Worm (Caenorhabditis elegans): ENCODE results near the gene Y43F8B.29.

The Y43F8B.29 gene

ce11 chrV:19521351-19522278 is 30.2 kb downstream of the Y43F8B.29 start:
- TF ChIP-seq aly-2 (tag; optimal IDR thresholded peaks at IDR 0.05) (no peak), ceh-16 (tag; optimal IDR thresholded peaks at IDR 0.05) (no peak), sma-9 (GFP tag; optimal IDR thresholded peaks at IDR 0.05) (peak; percentile 85), sma-9 (tag; optimal IDR thresholded peaks at IDR 0.05) (no peak), nhr-129 (tag; optimal IDR thresholded peaks at IDR 0.05) (peak; percentile 26), unc-55 (GFP tag; optimal IDR thresholded peaks at IDR 0.05) (no peak), Y55F3AM.14 (GFP tag; optimal IDR thresholded peaks at IDR 0.05) (peak; percentile 25), egl-27 (tag; optimal IDR thresholded peaks at IDR 0.05) (no peak), alr-1 (tag; optimal IDR thresholded peaks at IDR 0.05) (no peak), lin-11 (tag; optimal IDR thresholded peaks at IDR 0.05) (no peak), nhr-25 (tag; optimal IDR thresholded peaks at IDR 0.05) (peak; percentile 52), lsy-2 (tag; optimal IDR thresholded peaks at IDR 0.05) (peak in 1 of 2 experiments; percentile 57), nhr-237 (tag; optimal IDR thresholded peaks at IDR 0.05) (no peak), C34F6.9 (tag; optimal IDR thresholded peaks at IDR 0.05) (peak; percentile 20), mdl-1 (tag; optimal IDR thresholded peaks at IDR 0.05) (peak in 1 of 2 experiments; percentile 34)

- peak; percentile 92 for TF ChIP-seq ztf-4 (tag; optimal IDR thresholded peaks at IDR 0.05)
- no peak for TF ChIP-seq alr-1 (tag; optimal IDR thresholded peaks at IDR 0.05)
- peak; percentile 88 for TF ChIP-seq Y55F3AM.14 (GFP tag; optimal IDR thresholded peaks at IDR 0.05)
- no peak for TF ChIP-seq elt-3 (tag; optimal IDR thresholded peaks at IDR 0.05)
- peak; percentile 75 for TF ChIP-seq C34F6.9 (tag; optimal IDR thresholded peaks at IDR 0.05)
- TF ChIP-seq skn-1 (tag; optimal IDR thresholded peaks at IDR 0.05): no peak
- peak; percentile 92 for TF ChIP-seq nhr-21 (tag; optimal IDR thresholded peaks at IDR 0.05)
- TF ChIP-seq fos-1 (tag; optimal IDR thresholded peaks at IDR 0.05): peak; percentile 79
- peak; percentile 97 for TF ChIP-seq mab-5 (tag; optimal IDR thresholded peaks at IDR 0.05)
- peak; percentile 93 for TF ChIP-seq egl-27 (tag; optimal IDR thresholded peaks at IDR 0.05)
- peak; percentile 91 for TF ChIP-seq sem-4 (tag; optimal IDR thresholded peaks at IDR 0.05)
- peak; percentile 94 for TF ChIP-seq ama-1 (optimal IDR thresholded peaks at IDR 0.05)
- TF ChIP-seq nhr-129 (tag; optimal IDR thresholded peaks at IDR 0.05): peak; percentile 88
- peak; percentile 98 for TF ChIP-seq sma-9 (GFP tag; optimal IDR thresholded peaks at IDR 0.05)
- TF ChIP-seq sma-9 (tag; optimal IDR thresholded peaks at IDR 0.05): peak; percentile 30
- no peak for TF ChIP-seq nhr-77 (tag; optimal IDR thresholded peaks at IDR 0.05)
- TF ChIP-seq lsy-2 (tag; optimal IDR thresholded peaks at IDR 0.05): peak; percentile 65 to 89
- no peak for TF ChIP-seq elt-1 (tag; optimal IDR thresholded peaks at IDR 0.05)
- TF ChIP-seq gmeb-1 (tag; optimal IDR thresholded peaks at IDR 0.05): peak; percentile 77
- no peak for TF ChIP-seq ZK546.5 (tag; optimal IDR thresholded peaks at IDR 0.05)
- TF ChIP-seq mdl-1 (tag; optimal IDR thresholded peaks at IDR 0.05): peak; percentile 75 to 89
- peak; percentile 88 for TF ChIP-seq nhr-6 (tag; optimal IDR thresholded peaks at IDR 0.05)
- TF ChIP-seq nhr-11 (tag; optimal IDR thresholded peaks at IDR 0.05): no peak
- no peak for TF ChIP-seq R02D3.7 (tag; optimal IDR thresholded peaks at IDR 0.05)
- peak; percentile 96 for TF ChIP-seq sma-3 (GFP tag; optimal IDR thresholded peaks at IDR 0.05)
- no peak for TF ChIP-seq dmd-4 (tag; optimal IDR thresholded peaks at IDR 0.05)
- peak; percentile 77 for TF ChIP-seq blmp-1 (tag; optimal IDR thresholded peaks at IDR 0.05; ENCODE audit: insufficient read depth)
- TF ChIP-seq nhr-23 (tag; optimal IDR thresholded peaks at IDR 0.05): no peak
- peak; percentile 62 for TF ChIP-seq snpc-4 (tag; optimal IDR thresholded peaks at IDR 0.05)
- no peak for TF ChIP-seq nhr-12 (tag; optimal IDR thresholded peaks at IDR 0.05)
- TF ChIP-seq unc-55 (GFP tag; optimal IDR thresholded peaks at IDR 0.05): peak; percentile 91
- TF ChIP-seq nhr-25 (tag; optimal IDR thresholded peaks at IDR 0.05): peak; percentile 94
- TF ChIP-seq nhr-237 (tag; optimal IDR thresholded peaks at IDR 0.05): peak; percentile 47
- peak; percentile 71 for TF ChIP-seq nhr-10 (tag; optimal IDR thresholded peaks at IDR 0.05)
- peak; percentile 14 for TF ChIP-seq ceh-82 (tag; optimal IDR thresholded peaks at IDR 0.05)
- peak; percentile 88 for TF ChIP-seq F13H6.1 (tag; optimal IDR thresholded peaks at IDR 0.05)
- no peak for TF ChIP-seq unc-39 (tag; optimal IDR thresholded peaks at IDR 0.05)
- no peak for TF ChIP-seq peb-1 (tag; optimal IDR thresholded peaks at IDR 0.05)
- TF ChIP-seq unc-62 (GFP tag; optimal IDR thresholded peaks at IDR 0.05): peak; percentile 73
- peak; percentile 52 for TF ChIP-seq lin-11 (tag; optimal IDR thresholded peaks at IDR 0.05)
- TF ChIP-seq mbf-1 (tag; optimal IDR thresholded peaks at IDR 0.05): no peak
- peak; percentile 81 for TF ChIP-seq zag-1 (tag; optimal IDR thresholded peaks at IDR 0.05)
- TF ChIP-seq lin-13 (GFP tag; optimal IDR thresholded peaks at IDR 0.05): peak; percentile 90
- TF ChIP-seq aly-2 (tag; optimal IDR thresholded peaks at IDR 0.05): no peak
- TF ChIP-seq crh-2 (tag; optimal IDR thresholded peaks at IDR 0.05): peak; percentile 93
- TF ChIP-seq ztf-1 (GFP tag; conservative IDR thresholded peaks at IDR 0.05): no peak
- no peak for TF ChIP-seq ztf-11 (tag; optimal IDR thresholded peaks at IDR 0.05)
Measured at ce11 chrV:19522551-19523137, 31.2 kb downstream of the Y43F8B.29 start.

All from whole organism, L2 larva.